Worm (Caenorhabditis elegans) whole organism, young adult: ENCODE data around the gene srxa-13.

Source experiments
- Y79H2A.3 ChIP-seq: fragments of 200-800 bp; sonication (Bioruptor generic); conservative IDR thresholded peaks from 2 replicates; pipeline ENCODE4 v1.3.6; 2022; ENCODE audit warnings: missing genetic modification reagents, missing genetic modification characterization, missing compliant biosample characterization
- ama-1 ChIP-seq, 3 experiments: fragments of 150-350 bp in 1 of 3; sonication (generic microtip) in 2 of 3; optimal IDR thresholded peaks; 2 replicates each; lab custom pipeline; 2014 to 2018; ENCODE audit warnings: missing biosample characterization in 2 of 3, missing genetic modification characterization in 2 of 3, missing genetic modification reagents in 2 of 3
- attf-3 ChIP-seq: fragments of 200-800 bp; sonication (Bioruptor generic); conservative IDR thresholded peaks from 2 replicates; pipeline ENCODE4 v1.3.6; 2022; ENCODE audit warnings: missing genetic modification reagents, missing genetic modification characterization, missing compliant biosample characterization
- let-526 ChIP-seq: fragments of 200-800 bp; sonication (Bioruptor generic); IDR thresholded peaks from 2 replicates; pipeline ENCODE4 v1.3.6; 2022; ENCODE audit warnings: missing genetic modification reagents, missing genetic modification characterization, missing compliant biosample characterization
- nhr-80 ChIP-seq: sonication (generic microtip); optimal IDR thresholded peaks from 2 replicates; lab custom pipeline; 2016; ENCODE audit warnings: missing genetic modification characterization, missing compliant biosample characterization
- nhr-90 ChIP-seq: sonication (generic microtip); optimal IDR thresholded peaks from 2 replicates; lab custom pipeline; 2016; ENCODE audit warnings: missing genotype, mild to moderate bottlenecking, missing genetic modification characterization, missing compliant biosample characterization
- rec-8 ChIP-seq, 2 experiments: sonication (generic microtip); optimal IDR thresholded peaks; 2 replicates each; lab custom pipeline; 2016; ENCODE audit warnings: mild to moderate bottlenecking in 2 of 2, missing genetic modification characterization in 2 of 2, missing genetic modification reagents in 2 of 2, missing genotype in 2 of 2, missing biosample characterization in 1 of 2, missing compliant biosample characterization in 1 of 2, moderate library complexity in 1 of 2
- unc-62 ChIP-seq: fragments of 150-350 bp; optimal IDR thresholded peaks from 2 replicates; lab custom pipeline; 2014; ENCODE audit warnings: missing biosample characterization, missing genetic modification reagents, missing genetic modification characterization
- ztf-3 ChIP-seq: fragments of 200-800 bp; sonication (Bioruptor generic); optimal IDR thresholded peaks from 2 replicates; lab custom pipeline; 2018; ENCODE audit warnings: mild to moderate bottlenecking, missing genetic modification characterization, missing compliant biosample characterization
- ztf-6 ChIP-seq: fragments of 200-800 bp; sonication (Bioruptor generic); IDR thresholded peaks from 2 replicates; pipeline ENCODE4 v1.3.6; 2022; ENCODE audit warnings: missing genetic modification reagents, missing genetic modification characterization, missing compliant biosample characterization

DNA sequence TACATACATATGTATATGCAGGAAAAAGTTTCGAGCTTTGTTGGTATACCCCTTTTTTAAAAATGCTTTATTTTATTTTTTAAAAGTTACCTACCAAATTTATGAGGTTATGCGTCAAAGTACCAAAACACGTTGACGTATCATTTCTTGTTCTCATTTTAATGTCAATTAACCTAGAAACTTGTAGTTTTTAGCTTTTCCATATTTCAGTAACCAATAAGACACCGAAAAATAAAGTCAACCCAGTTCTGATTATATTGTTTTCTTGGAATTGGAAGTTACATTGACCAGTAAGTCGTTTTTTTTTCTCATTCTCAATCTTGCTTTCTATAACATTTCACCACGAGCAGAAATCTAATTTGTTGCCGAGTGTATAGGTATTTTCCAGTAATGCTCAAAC, 7.2 kb downstream of the srxa-13 start, which contains the start of gene srw-145:
- TF ChIP-seq let-526 (GFP tag; lab: Robert Waterston, UW) (no peak), unc-62 (GFP tag; lab: Kevin White, UChicago) (no peak), attf-3 (GFP tag; lab: Robert Waterston, UW) (no peak), ztf-6 (GFP tag; lab: Robert Waterston, UW) (no peak), ztf-3 (GFP tag; lab: Kevin White, UChicago) (no peak), rec-8 (tag; optimal IDR thresholded peaks at IDR 0.05; lab: Kevin White, UChicago) (no peak), ama-1 (optimal IDR thresholded peaks at IDR 0.05; lab: Kevin White, UChicago) (no peak), ama-1 (GFP tag; optimal IDR thresholded peaks at IDR 0.05; lab: Kevin White, UChicago) (no peak), Y79H2A.3 (GFP tag; lab: Robert Waterston, UW) (no peak), nhr-90 (tag; lab: Kevin White, UChicago) (no peak), nhr-80 (tag; lab: Kevin White, UChicago) (no peak)
